Fruit fly (Drosophila melanogaster): Measurements from ENCODE around the gene Wdr37.

Wdr37 gene

DNA sequence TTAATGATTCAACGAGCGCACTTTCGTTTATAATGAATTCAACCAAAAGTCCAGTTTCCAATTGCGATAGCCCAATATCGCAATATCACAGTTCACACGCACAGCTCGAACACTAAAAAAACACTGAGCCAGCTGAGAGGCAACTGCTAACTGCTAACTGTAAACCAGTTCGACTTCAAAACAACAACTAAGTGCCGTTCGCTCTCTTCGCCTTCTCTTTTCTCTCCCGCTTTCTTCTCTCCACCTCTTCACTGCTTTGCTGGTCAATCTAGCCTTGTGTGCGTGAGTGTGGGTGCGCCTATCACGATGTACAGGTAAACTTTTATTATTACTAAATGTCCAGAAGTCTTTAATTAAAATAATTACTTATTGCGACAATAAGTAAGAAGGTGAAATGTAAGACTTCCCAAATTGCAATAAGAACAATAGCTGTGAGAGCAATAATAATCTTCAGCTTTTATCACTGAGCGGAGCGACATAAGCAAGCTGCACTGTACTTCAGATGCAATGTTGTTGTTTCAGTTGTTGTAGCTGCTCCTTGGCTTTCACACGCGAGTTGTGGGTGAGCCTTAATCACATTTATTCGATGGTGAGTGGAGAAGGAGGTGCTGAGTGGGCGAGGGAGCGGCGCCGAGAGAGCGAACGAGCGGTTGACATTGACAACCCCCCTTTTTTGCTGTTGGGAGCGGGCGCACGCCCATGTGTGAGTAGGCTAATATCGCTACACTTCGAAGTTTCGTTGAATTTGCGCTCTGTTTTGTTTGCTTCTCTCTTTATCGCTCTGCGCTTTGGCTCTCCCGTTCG, 5.5 kb downstream of the Wdr37 start, which contains the start of gene Vti1b (continued):
- TF ChIP-seq bsh (GFP tag; optimal IDR thresholded peaks at IDR 0.05) (peak; percentile 91 to 98), dmrt99B (tag; optimal IDR thresholded peaks at IDR 0.05) (peak; percentile 95), vfl (GFP tag; optimal IDR thresholded peaks at IDR 0.05) (peak; percentile 78), tin (GFP tag; optimal IDR thresholded peaks at IDR 0.05) (peak; percentile 96), CG11560 (tag; IDR thresholded peaks at IDR 0.05) (peak; percentile 75; the same call in 2 of the 3 replicates), CG13296 (GFP tag; optimal IDR thresholded peaks at IDR 0.05) (peak; percentile 85), CG4404 (GFP tag; IDR thresholded peaks at IDR 0.05) (peak; percentile 85), zen (tag; optimal IDR thresholded peaks at IDR 0.05) (peak; percentile 89), Usf (GFP tag; optimal IDR thresholded peaks at IDR 0.05) (peak; percentile 83), maf-S (GFP tag; optimal IDR thresholded peaks at IDR 0.05) (peak; percentile 89), grau (tag; optimal IDR thresholded peaks at IDR 0.05) (peak; percentile 100), fd96Cb (tag; optimal IDR thresholded peaks at IDR 0.05) (peak; percentile 95), croc (GFP tag; conservative IDR thresholded peaks at IDR 0.05) (peak; percentile 93), CG17361 (GFP tag; IDR thresholded peaks at IDR 0.05) (peak; percentile 95), gcm2 (GFP tag; optimal IDR thresholded peaks at IDR 0.05) (peak; percentile 91), Ravus (GFP tag; IDR thresholded peaks at IDR 0.05) (peak; percentile 82), Med (GFP tag) (peak; percentile 98), CG42726 (GFP tag; IDR thresholded peaks at IDR 0.05; ENCODE audit: partially characterized antibody) (no peak), ems (GFP tag; optimal IDR thresholded peaks at IDR 0.05) (peak; percentile 91), hth (optimal IDR thresholded peaks at IDR 0.05) (no peak), HLH54F (GFP tag; optimal IDR thresholded peaks at IDR 0.05) (peak; percentile 92), fd102C (GFP tag; optimal IDR thresholded peaks at IDR 0.05) (peak; percentile 57), Oli (tag; optimal IDR thresholded peaks at IDR 0.05) (peak; percentile 94), H2.0 (GFP tag; IDR thresholded peaks at IDR 0.05) (peak; percentile 94), Hr39 (optimal IDR thresholded peaks at IDR 0.05) (no peak), Dip2 (GFP tag; IDR thresholded peaks at IDR 0.05) (no peak), Ets65A (GFP tag) (peak; percentile 99), CG12391 (tag; optimal IDR thresholded peaks at IDR 0.05) (peak; percentile 96), slp2 (GFP tag; optimal IDR thresholded peaks at IDR 0.05) (peak; percentile 93), dan (GFP tag; IDR thresholded peaks at IDR 0.05) (peak; percentile 83), fu2 (GFP tag; optimal IDR thresholded peaks at IDR 0.05) (peak; percentile 84), CG10209 (GFP tag; optimal IDR thresholded peaks at IDR 0.05) (peak; percentile 95), CG1024 (GFP tag; IDR thresholded peaks at IDR 0.05) (peak; percentile 87), mam (GFP tag; optimal IDR thresholded peaks at IDR 0.05) (peak; percentile 89), CG1647 (GFP tag; optimal IDR thresholded peaks at IDR 0.05) (peak; percentile 88), CG2199 (GFP tag; IDR thresholded peaks at IDR 0.05) (peak; percentile 71), jing (GFP tag; optimal IDR thresholded peaks at IDR 0.05) (peak; percentile 91), sens-2 (GFP tag; IDR thresholded peaks at IDR 0.05) (peak; percentile 89), gce (GFP tag; IDR thresholded peaks at IDR 0.05) (peak; percentile 93), danr (GFP tag; IDR thresholded peaks at IDR 0.05) (peak; percentile 88), Fer2 (tag; optimal IDR thresholded peaks at IDR 0.05) (peak; percentile 73), E2f1 (GFP tag; IDR thresholded peaks at IDR 0.05) (peak; percentile 90), CG17186 (GFP tag; optimal IDR thresholded peaks at IDR 0.05) (peak; percentile 75), CG3726 (GFP tag; IDR thresholded peaks at IDR 0.05) (peak; percentile 81), CG4707 (GFP tag; optimal IDR thresholded peaks at IDR 0.05) (peak; percentile 91), CG3281 (GFP tag; optimal IDR thresholded peaks at IDR 0.05) (peak; percentile 91), pan (optimal IDR thresholded peaks at IDR 0.05) (no peak), pan (GFP tag; optimal IDR thresholded peaks at IDR 0.05 in 1 of 2, IDR thresholded peaks at IDR 0.05 in 1 of 2) (peak in 1 of 2 experiments; percentile 95), jumu (GFP tag; optimal IDR thresholded peaks at IDR 0.05) (peak; percentile 90), HLH4C (GFP tag; IDR thresholded peaks at IDR 0.05; ENCODE audit: partially characterized antibody) (peak; percentile 35; the same call in 1 of the 3 replicates)
